Worm (Caenorhabditis elegans): ENCODE data around the gene srw-14.
"Not testable (repeated sequence)": the region's sequence is repeated elsewhere in the genome, so short reads cannot be mapped to it uniquely, and the experiment has no call there.

The srw-14 gene

ce11 chrV:15197955-15198354, 27.8 kb upstream of the srw-14 start, which contains the start of gene srw-1:
srw-1 (plus strand) TSS chrV:15198255.
- no peak for TF ChIP-seq nhr-76 (tag; optimal IDR thresholded peaks at IDR 0.05)
- no peak for TF ChIP-seq nhr-23 (tag; optimal IDR thresholded peaks at IDR 0.05)
- no peak for TF ChIP-seq nhr-67 (tag; optimal IDR thresholded peaks at IDR 0.05)
- TF ChIP-seq sea-2 (GFP tag; optimal IDR thresholded peaks at IDR 0.05) = no peak
- no peak for TF ChIP-seq mml-1 (tag; optimal IDR thresholded peaks at IDR 0.05)
- TF ChIP-seq zag-1 (tag; optimal IDR thresholded peaks at IDR 0.05) = no peak
- no peak for TF ChIP-seq lsy-12 (tag; optimal IDR thresholded peaks at IDR 0.05)
- TF ChIP-seq elt-2 (tag; optimal IDR thresholded peaks at IDR 0.05) = peak; percentile 1
- TF ChIP-seq nhr-25 (tag; optimal IDR thresholded peaks at IDR 0.05) = no peak

- TF ChIP-seq unc-39 (tag; optimal IDR thresholded peaks at IDR 0.05) (no peak), nhr-43 (tag; optimal IDR thresholded peaks at IDR 0.05; ENCODE audit: poor library complexity, severe bottlenecking) (no peak), ztf-11 (tag; optimal IDR thresholded peaks at IDR 0.05) (no peak), ama-1 (optimal IDR thresholded peaks at IDR 0.05) (no peak), tbx-2 (tag; optimal IDR thresholded peaks at IDR 0.05) (no peak), lsy-12 (tag; optimal IDR thresholded peaks at IDR 0.05) (no peak), mdl-1 (tag; optimal IDR thresholded peaks at IDR 0.05) (no peak), ZK546.5 (tag; optimal IDR thresholded peaks at IDR 0.05) (no peak), fos-1 (tag; optimal IDR thresholded peaks at IDR 0.05) (no peak), elt-3 (tag; optimal IDR thresholded peaks at IDR 0.05) (no peak), nhr-76 (tag; optimal IDR thresholded peaks at IDR 0.05) (no peak), ceh-28 (tag; optimal IDR thresholded peaks at IDR 0.05) (no peak), elt-1 (tag; optimal IDR thresholded peaks at IDR 0.05) (no peak), hmg-11 (tag; optimal IDR thresholded peaks at IDR 0.05) (no peak), ceh-16 (tag; optimal IDR thresholded peaks at IDR 0.05) (no peak), nfya-1 (tag; optimal IDR thresholded peaks at IDR 0.05; ENCODE audit: insufficient read depth) (no peak)
Observed at ce11 chrV:15199768-15200167, 26.0 kb upstream of the srw-14 start, which contains the start of gene Y75B12B.10. Y75B12B.10 (plus strand) TSS chrV:15200068.

ce11 chrV:15207681-15208080, 18.1 kb upstream of the srw-14 start, which contains the start of gene C41G6.12:
C41G6.12 (minus strand) TSS chrV:15207781.
- TF ChIP-seq nhr-12, pha-4, ZK546.5 (tag; optimal IDR thresholded peaks at IDR 0.05): not testable (repeated sequence)

- TF ChIP-seq nhr-23 (tag; optimal IDR thresholded peaks at IDR 0.05); nhr-43 (tag; optimal IDR thresholded peaks at IDR 0.05; ENCODE audit: poor library complexity, severe bottlenecking); nfya-1 (tag; optimal IDR thresholded peaks at IDR 0.05; ENCODE audit: insufficient read depth): not testable (repeated sequence)
Observed at ce11 chrV:15211869-15212268, 13.9 kb upstream of the srw-14 start, which contains the start of gene sri-24. sri-24 (plus strand) TSS chrV:15212169.

ce11 chrV:15215175-15215574, 10.6 kb upstream of the srw-14 start, which contains the start of gene sri-26:
sri-26 (plus strand) TSS chrV:15215475.
- not testable (repeated sequence) for TF ChIP-seq egl-5 (tag; optimal IDR thresholded peaks at IDR 0.05); daf-12 (tag; optimal IDR thresholded peaks at IDR 0.05); fkh-10 (GFP tag; optimal IDR thresholded peaks at IDR 0.05)

ce11 chrV:15216705-15217104, 9.0 kb upstream of the srw-14 start, which contains the start of gene sri-25:
sri-25 (plus strand) TSS chrV:15217005.
- TF ChIP-seq nhr-12 (tag; optimal IDR thresholded peaks at IDR 0.05) (no peak), nhr-76 (tag; optimal IDR thresholded peaks at IDR 0.05) (no peak), aly-2 (tag; optimal IDR thresholded peaks at IDR 0.05) (no peak)

ce11 chrV:15221330-15221729, 4.4 kb upstream of the srw-14 start, which contains the start of gene irld-25:
irld-25 (plus strand) TSS chrV:15221630.
- TF ChIP-seq pqm-1 (tag; optimal IDR thresholded peaks at IDR 0.05) (no peak), lin-15B (tag; optimal IDR thresholded peaks at IDR 0.05) (no peak), elt-1 (tag; optimal IDR thresholded peaks at IDR 0.05) (no peak), nhr-12 (tag; optimal IDR thresholded peaks at IDR 0.05) (no peak), R02D3.7 (tag; optimal IDR thresholded peaks at IDR 0.05) (no peak), nhr-237 (tag; optimal IDR thresholded peaks at IDR 0.05) (no peak)
